Worm (Caenorhabditis elegans): ENCODE measurements around the gene srg-11.

DNA sequence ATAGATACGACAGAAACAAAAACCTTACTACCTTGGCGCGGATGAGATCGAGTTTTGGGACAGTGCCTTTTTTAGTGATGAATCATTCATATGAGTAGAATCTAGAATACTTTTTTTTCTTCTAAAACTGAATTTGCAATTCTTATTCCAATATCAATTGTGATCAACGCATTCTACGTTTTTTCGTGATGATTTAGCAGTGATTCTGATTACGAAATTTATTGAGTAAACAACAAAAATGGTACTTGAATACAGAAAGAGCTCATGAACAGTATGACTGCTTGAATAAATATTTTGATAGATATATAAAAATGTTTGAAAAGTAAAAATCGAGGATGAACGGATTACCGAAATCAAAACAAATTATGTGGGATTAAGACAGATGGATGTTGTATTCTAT, 35.3 kb downstream of the srg-11 start, which contains the start of gene him-18:
- TF ChIP-seq hmbx-1 (tag; optimal IDR thresholded peaks at IDR 0.05) (no peak), ama-1 (optimal IDR thresholded peaks at IDR 0.05) (no peak), scrt-1 (GFP tag; IDR thresholded peaks at IDR 0.05) (no peak), tbx-37 (GFP tag; conservative IDR thresholded peaks at IDR 0.05) (no peak), ceh-36 (tag; optimal IDR thresholded peaks at IDR 0.05) (no peak), pes-1 (GFP tag; IDR thresholded peaks at IDR 0.05) (no peak), ets-7 (tag; optimal IDR thresholded peaks at IDR 0.05) (no peak), tra-4 (tag; optimal IDR thresholded peaks at IDR 0.05) (no peak), aly-1 (tag; optimal IDR thresholded peaks at IDR 0.05) (no peak), ceh-13 (GFP tag; optimal IDR thresholded peaks at IDR 0.05) (no peak), sea-1 (GFP tag; conservative IDR thresholded peaks at IDR 0.05) (no peak), F13C5.2 (tag; optimal IDR thresholded peaks at IDR 0.05) (no peak)
